Worm (Caenorhabditis elegans): ENCODE measurements around the gene ZC190.8.

The ZC190.8 gene

DNA sequence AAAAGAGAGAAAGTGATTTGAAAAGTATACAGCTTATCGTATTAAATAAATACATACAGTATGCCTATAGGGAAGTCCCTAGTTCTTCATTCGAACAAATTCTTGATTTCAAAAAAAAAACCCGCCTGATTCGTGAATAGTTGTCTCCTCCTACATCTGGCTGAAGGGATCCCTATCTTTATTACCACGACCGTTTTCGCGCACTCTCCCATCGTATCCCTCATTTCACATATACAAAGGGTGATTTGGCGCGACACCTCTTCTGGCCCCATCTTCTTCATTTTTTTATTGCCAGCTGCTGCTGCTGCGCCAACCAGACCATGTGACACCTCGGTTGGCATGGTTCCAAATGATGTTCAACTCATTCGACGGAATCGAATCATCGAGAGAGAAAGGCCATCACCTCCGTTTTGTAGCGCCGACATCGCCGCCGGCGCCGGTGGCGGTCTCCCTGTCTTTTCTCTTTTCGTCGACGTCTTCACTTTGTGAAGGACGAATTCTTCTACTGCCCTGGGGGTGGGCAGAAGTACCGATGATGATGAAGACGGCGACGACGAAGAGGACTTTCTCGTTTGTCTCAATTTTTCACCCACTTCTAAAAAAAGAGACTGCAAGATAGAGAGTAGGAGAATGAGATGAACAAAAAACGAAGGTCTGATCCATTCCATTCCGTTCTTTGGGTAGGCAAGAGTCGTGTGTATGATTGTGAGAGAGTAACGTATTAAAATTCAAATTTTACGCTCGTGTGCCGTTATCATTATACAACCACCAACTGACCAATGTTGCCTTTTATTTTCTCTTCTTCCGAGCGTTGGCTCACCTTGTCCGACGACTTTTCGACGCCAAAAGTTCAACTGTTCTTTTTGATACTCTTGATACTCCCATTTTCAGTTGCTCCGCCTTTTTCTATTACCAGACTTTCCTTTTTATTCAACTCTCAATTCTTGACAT lies 25.3 kb downstream of the ZC190.8 start (continued):
- TF ChIP-seq lin-39 (tag; optimal IDR thresholded peaks at IDR 0.05): no peak

DNA sequence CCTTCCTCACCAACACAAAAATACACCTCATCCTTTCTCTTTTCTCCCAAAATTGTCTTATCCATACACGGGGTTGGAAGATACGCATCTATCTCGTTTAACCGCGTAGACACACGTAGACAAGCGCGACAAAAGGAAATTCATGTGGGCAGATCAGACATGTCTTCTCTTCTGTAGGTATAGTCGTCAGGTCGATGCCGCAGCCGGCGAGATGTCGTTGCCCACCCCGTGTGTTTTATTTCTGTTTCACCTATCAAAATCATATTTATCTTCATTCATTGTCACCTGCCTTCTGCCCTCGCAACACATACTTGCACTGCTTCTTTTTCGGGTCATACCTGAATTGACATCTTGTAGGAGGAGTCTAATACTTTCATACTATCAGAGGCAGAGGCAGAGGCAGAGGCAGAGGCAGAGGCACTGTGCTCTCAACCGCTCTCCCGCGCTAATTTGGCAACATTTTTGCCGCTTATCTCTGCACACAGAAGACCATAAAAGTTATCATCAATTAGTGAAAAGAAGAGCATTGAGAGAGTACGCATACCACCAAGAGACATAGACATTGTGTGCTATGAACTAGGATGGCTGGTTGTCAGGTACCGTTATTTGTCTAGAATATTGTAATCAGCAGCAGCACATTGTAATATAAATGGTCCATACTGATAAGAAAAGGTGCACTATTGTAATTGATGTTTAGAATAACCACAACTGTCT lies 26.2 kb downstream of the ZC190.8 start:
- TF ChIP-seq hlh-4 (tag; optimal IDR thresholded peaks at IDR 0.05): no peak
- peak in 1 of 2 experiments; percentile 21 for TF ChIP-seq mdl-1 (tag; optimal IDR thresholded peaks at IDR 0.05)
- no peak for TF ChIP-seq isw-1 (GFP tag; IDR thresholded peaks at IDR 0.05)
- TF ChIP-seq irx-1 (tag; optimal IDR thresholded peaks at IDR 0.05): peak; percentile 66
- TF ChIP-seq skn-1 (tag; optimal IDR thresholded peaks at IDR 0.05): no peak
- TF ChIP-seq C34B4.2 (tag; optimal IDR thresholded peaks at IDR 0.05): no peak
- no peak for TF ChIP-seq nhr-76 (tag; optimal IDR thresholded peaks at IDR 0.05)
- no peak for TF ChIP-seq ceh-88 (GFP tag; IDR thresholded peaks at IDR 0.05)
- TF ChIP-seq unc-62 (GFP tag; optimal IDR thresholded peaks at IDR 0.05): no peak
- no peak for TF ChIP-seq ets-5 (GFP tag; IDR thresholded peaks at IDR 0.05)
- TF ChIP-seq sptf-1 (tag; optimal IDR thresholded peaks at IDR 0.05): no peak
- no peak for TF ChIP-seq nhr-237 (tag; optimal IDR thresholded peaks at IDR 0.05)
- TF ChIP-seq vab-15 (tag; optimal IDR thresholded peaks at IDR 0.05): no peak
- TF ChIP-seq swsn-7 (tag; optimal IDR thresholded peaks at IDR 0.05): no peak
- no peak for TF ChIP-seq unc-86 (tag; optimal IDR thresholded peaks at IDR 0.05)
- no peak for TF ChIP-seq ceh-8 (GFP tag; optimal IDR thresholded peaks at IDR 0.05)
- no peak for TF ChIP-seq unc-98 (GFP tag; IDR thresholded peaks at IDR 0.05)
- TF ChIP-seq ceh-90 (tag; optimal IDR thresholded peaks at IDR 0.05): no peak
- TF ChIP-seq rnt-1 (tag; optimal IDR thresholded peaks at IDR 0.05): peak; percentile 22
- no peak for TF ChIP-seq fos-1 (tag; optimal IDR thresholded peaks at IDR 0.05)
- TF ChIP-seq C04F5.9 (tag; optimal IDR thresholded peaks at IDR 0.05): no peak
- no peak for TF ChIP-seq egl-27 (tag; optimal IDR thresholded peaks at IDR 0.05)
- TF ChIP-seq lin-15B (tag; optimal IDR thresholded peaks at IDR 0.05): no peak
- TF ChIP-seq sox-4 (tag; optimal IDR thresholded peaks at IDR 0.05): no peak
- TF ChIP-seq elt-2 (tag; optimal IDR thresholded peaks at IDR 0.05): peak; percentile 91
- no peak for TF ChIP-seq egl-13 (tag; optimal IDR thresholded peaks at IDR 0.05)
- TF ChIP-seq hpl-2 (GFP tag; optimal IDR thresholded peaks at IDR 0.05): no peak
- no peak for TF ChIP-seq tbx-2 (tag; optimal IDR thresholded peaks at IDR 0.05)
- TF ChIP-seq fkh-8 (tag; optimal IDR thresholded peaks at IDR 0.05): no peak
- no peak for TF ChIP-seq nhr-12 (tag; optimal IDR thresholded peaks at IDR 0.05)
- no peak for TF ChIP-seq zag-1 (tag; optimal IDR thresholded peaks at IDR 0.05)
- TF ChIP-seq efl-3 (GFP tag; optimal IDR thresholded peaks at IDR 0.05): no peak
- no peak for TF ChIP-seq lin-39 (tag; optimal IDR thresholded peaks at IDR 0.05)
- TF ChIP-seq lir-3 (tag; optimal IDR thresholded peaks at IDR 0.05; ENCODE audit: poor library complexity): no peak
- TF ChIP-seq nhr-28 (tag; optimal IDR thresholded peaks at IDR 0.05): no peak
- TF ChIP-seq aly-2 (tag; optimal IDR thresholded peaks at IDR 0.05): no peak
- TF ChIP-seq alr-1 (tag; optimal IDR thresholded peaks at IDR 0.05; ENCODE audit: borderline replicate concordance): no peak
- TF ChIP-seq dpl-1 (GFP tag; optimal IDR thresholded peaks at IDR 0.05): no peak
- no peak for TF ChIP-seq hlh-17 (GFP tag; optimal IDR thresholded peaks at IDR 0.05; ENCODE audit: borderline replicate concordance)
- TF ChIP-seq xbp-1 (tag; optimal IDR thresholded peaks at IDR 0.05): no peak
- peak; percentile 19 for TF ChIP-seq mep-1 (tag; optimal IDR thresholded peaks at IDR 0.05)
- no peak for TF ChIP-seq sup-37 (GFP tag; optimal IDR thresholded peaks at IDR 0.05)
- no peak for TF ChIP-seq F16B12.6 (tag; optimal IDR thresholded peaks at IDR 0.05)
- no peak for TF ChIP-seq ama-1 (optimal IDR thresholded peaks at IDR 0.05)
- TF ChIP-seq snpc-4 (tag; optimal IDR thresholded peaks at IDR 0.05): no peak
- peak in 1 of 2 experiments; percentile 17 for TF ChIP-seq lsy-2 (tag; optimal IDR thresholded peaks at IDR 0.05)
- TF ChIP-seq nhr-71 (tag; optimal IDR thresholded peaks at IDR 0.05): peak; percentile 40
- no peak for TF ChIP-seq tlp-1 (tag; optimal IDR thresholded peaks at IDR 0.05)
- no peak for TF ChIP-seq nhr-84 (tag; optimal IDR thresholded peaks at IDR 0.05)

All from whole organism, L1 larva.